Worm (Caenorhabditis elegans) whole organism, mixed stage, embryonic: ENCODE results near the gene dlat-1.

Source experiments
- ceh-83 ChIP-seq: fragments of 200-800 bp; sonication (Bioruptor generic); optimal IDR thresholded peaks from 2 replicates; lab custom pipeline; 2018; ENCODE audit warnings: mild to moderate bottlenecking, missing genetic modification characterization, missing compliant biosample characterization
- mep-1 ChIP-seq: fragments of 150-350 bp; optimal IDR thresholded peaks from 2 replicates; lab custom pipeline; 2017; ENCODE audit warnings: missing biosample characterization, missing genetic modification reagents, missing genetic modification characterization, inconsistent platforms
- nhr-28 ChIP-seq: fragments of 150-350 bp; optimal IDR thresholded peaks from 2 replicates; lab custom pipeline; 2014; ENCODE audit warnings: missing biosample characterization, missing genetic modification characterization
- snpc-4 ChIP-seq: fragments of 150-350 bp; optimal IDR thresholded peaks from 2 replicates; lab custom pipeline; 2014; ENCODE audit warnings: missing biosample characterization, missing genetic modification characterization
- unc-39 ChIP-seq: fragments of 150-350 bp; optimal IDR thresholded peaks from 2 replicates; lab custom pipeline; 2014; ENCODE audit warnings: missing biosample characterization, missing genetic modification characterization
- unc-62 ChIP-seq: fragments of 150-350 bp; optimal IDR thresholded peaks from 2 replicates; lab custom pipeline; 2014; ENCODE audit warnings: missing biosample characterization, missing genetic modification reagents, missing genetic modification characterization

ce11 chrV:14448669-14449068 lies 1.6 kb upstream of the dlat-1 start:
- TF ChIP-seq nhr-28 (tag; lab: Kevin White, UChicago) (no peak), unc-39 (tag; lab: Kevin White, UChicago) (no peak), mep-1 (no peak), ceh-83 (GFP tag; lab: Kevin White, UChicago) (no peak), snpc-4 (no peak), unc-62 (GFP tag; lab: Kevin White, UChicago) (no peak)
